Worm (Caenorhabditis elegans) whole organism, L3 larva: ENCODE measurements around the gene Y47D7A.17.

Source experiments
- mdl-1 ChIP-seq: fragments of 150-350 bp; optimal IDR thresholded peaks from 2 replicates; lab custom pipeline; 2014; ENCODE audit warnings: missing biosample characterization, missing genetic modification characterization
- nhr-237 ChIP-seq: fragments of 150-350 bp; optimal IDR thresholded peaks from 2 replicates; lab custom pipeline; 2014; ENCODE audit warnings: missing biosample characterization, missing genetic modification characterization
- nhr-77 ChIP-seq: fragments of 150-350 bp; optimal IDR thresholded peaks from 2 replicates; lab custom pipeline; 2014; ENCODE audit warnings: missing biosample characterization, missing genetic modification characterization
- unc-39 ChIP-seq: sonication (generic microtip); optimal IDR thresholded peaks from 4 replicates; lab custom pipeline; 2017; ENCODE audit warnings: missing biosample characterization, missing genetic modification characterization

DNA sequence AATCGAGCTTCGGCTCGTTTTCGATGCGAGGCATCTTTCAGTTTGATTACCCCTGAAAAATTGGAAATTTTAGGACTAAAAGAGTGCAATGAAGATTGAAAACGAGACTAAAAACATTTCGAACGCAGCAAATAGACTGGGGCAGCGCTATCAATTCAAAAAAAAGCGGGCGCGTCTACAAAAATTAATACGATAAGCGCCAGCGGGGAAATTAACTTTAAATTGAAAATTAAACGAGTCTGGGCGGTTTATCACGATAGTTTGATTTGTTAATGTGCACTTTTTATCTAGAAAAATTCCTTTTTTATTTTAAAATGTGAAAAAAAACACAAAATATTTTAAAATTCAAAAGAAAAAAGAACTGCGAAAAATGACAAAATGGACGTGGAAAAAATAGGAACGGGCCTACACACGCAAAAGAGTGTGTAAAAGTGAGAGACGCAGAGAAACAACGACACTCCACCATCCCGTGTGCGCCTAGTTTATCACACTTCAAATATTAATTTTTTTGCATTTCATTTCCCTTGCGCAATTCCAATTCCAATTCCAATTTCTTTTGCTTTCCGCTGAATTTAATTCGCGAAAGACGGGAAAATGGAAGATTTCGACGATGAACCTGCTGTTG lies 40.2 kb downstream of the Y47D7A.17 start, which contains the start of the genes gmpr-1 and fipp-1:
- no peak for TF ChIP-seq nhr-237
- TF ChIP-seq unc-39 (tag; lab: Kevin White, UChicago): no peak
- no peak for TF ChIP-seq nhr-77 (tag; lab: Kevin White, UChicago)
- no peak for TF ChIP-seq mdl-1 (tag; lab: Kevin White, UChicago)
